Worm (Caenorhabditis elegans) whole organism, early embryonic: Measurements from ENCODE around the gene srj-33.

Experiments
- B0310.2 ChIP-seq: sonication (generic microtip); optimal IDR thresholded peaks from 2 replicates; lab custom pipeline; 2016; ENCODE audit warnings: mild to moderate bottlenecking, missing genetic modification characterization, missing compliant biosample characterization
- aly-1 ChIP-seq: sonication (generic microtip); optimal IDR thresholded peaks from 2 replicates; lab custom pipeline; 2016; ENCODE audit warnings: missing genetic modification characterization, missing compliant biosample characterization
- ama-1 ChIP-seq: fragments of 150-350 bp; optimal IDR thresholded peaks from 2 replicates; lab custom pipeline; 2014
- ceh-13 ChIP-seq: fragments of 200-800 bp; sonication (Bioruptor generic); optimal IDR thresholded peaks from 2 replicates; lab custom pipeline; 2018; ENCODE audit warnings: mild to moderate bottlenecking, missing genetic modification characterization, missing compliant biosample characterization
- ceh-36 ChIP-seq: sonication (generic microtip); optimal IDR thresholded peaks from 2 replicates; lab custom pipeline; 2016; ENCODE audit warnings: missing genetic modification characterization, inconsistent platforms, missing compliant biosample characterization
- flt-1 ChIP-seq: fragments of 200-800 bp; sonication (Bioruptor generic); IDR thresholded peaks from 2 replicates; pipeline ENCODE4 v1.3.6; 2022; ENCODE audit warnings: missing genetic modification characterization, missing compliant biosample characterization
- hmg-4 ChIP-seq: fragments of 200-800 bp; sonication (Bioruptor generic); optimal IDR thresholded peaks from 2 replicates; lab custom pipeline; 2018; ENCODE audit warnings: mild to moderate bottlenecking, missing genetic modification characterization, missing compliant biosample characterization
- scrt-1 ChIP-seq: fragments of 200-800 bp; sonication (Bioruptor generic); IDR thresholded peaks from 2 replicates; pipeline ENCODE4 v1.3.6; 2022; ENCODE audit warnings: missing genetic modification characterization, missing compliant biosample characterization
- tra-4 ChIP-seq: sonication (generic microtip); optimal IDR thresholded peaks from 2 replicates; lab custom pipeline; 2017; ENCODE audit warnings: missing genetic modification characterization, missing compliant biosample characterization

- TF ChIP-seq hmg-4 (no peak), flt-1 (GFP tag; lab: Robert Waterston, UW) (no peak), ceh-36 (tag; lab: Kevin White, UChicago) (no peak), ama-1 (no peak), ceh-13 (GFP tag; lab: Kevin White, UChicago) (no peak), tra-4 (tag; lab: Kevin White, UChicago) (no peak), B0310.2 (tag; lab: Kevin White, UChicago) (no peak), aly-1 (tag; lab: Kevin White, UChicago) (no peak), scrt-1 (GFP tag; lab: Robert Waterston, UW) (no peak)
Observed at ce11 chrV:9952396-9952795, 15.1 kb upstream of the srj-33 start, which contains the start of gene mam-5.
